Fruit fly (Drosophila melanogaster) whole organism, embryonic: ENCODE measurements around the gene BTBD9.

Experiments
- Atf3 ChIP-seq: fragments of 200-800 bp; sonication (Bioruptor generic); optimal IDR thresholded peaks from 3 replicates; lab custom pipeline; 2016; ENCODE audit warnings: missing biosample characterization, missing genetic modification characterization
- CG10209 ChIP-seq: fragments of 200-800 bp; sonication (Bioruptor generic); optimal IDR thresholded peaks from 3 replicates; lab custom pipeline; 2017; ENCODE audit warnings: missing biosample characterization, mild to moderate bottlenecking, missing genetic modification characterization, missing genetic modification reagents
- CG10543 ChIP-seq: fragments of 200-800 bp; sonication (Bioruptor generic); optimal IDR thresholded peaks from 3 replicates; lab custom pipeline; 2017; ENCODE audit warnings: missing biosample characterization, mild to moderate bottlenecking, missing genetic modification characterization, moderate library complexity
- CG10959 ChIP-seq: fragments of 200-800 bp; sonication (Bioruptor generic); IDR thresholded peaks from 2 replicates; pipeline ENCODE4 v1.3.6; 2022; ENCODE audit warnings: missing biosample characterization, missing genetic modification characterization
- CG11093 ChIP-seq: fragments of 200-800 bp; sonication (Bioruptor generic); IDR thresholded peaks from 3 replicates; pipeline ENCODE4 v1.3.6; 2022; ENCODE audit warnings: missing biosample characterization, missing genetic modification characterization
- CG13894 ChIP-seq: fragments of 200-800 bp; sonication (Bioruptor generic); optimal IDR thresholded peaks from 3 replicates; lab custom pipeline; 2018; ENCODE audit warnings: missing biosample characterization, mild to moderate bottlenecking, missing genetic modification characterization, moderate library complexity
- CG14965 ChIP-seq: fragments of 200-800 bp; sonication (Bioruptor generic); optimal IDR thresholded peaks from 2 replicates; lab custom pipeline; 2016; ENCODE audit warnings: missing biosample characterization, missing genetic modification characterization, borderline replicate concordance
- CG15514 ChIP-seq: fragments of 200-800 bp; sonication (Bioruptor generic); optimal IDR thresholded peaks from 3 replicates; lab custom pipeline; 2017; ENCODE audit warnings: missing biosample characterization, missing genetic modification characterization, mild to moderate bottlenecking, moderate library complexity, missing genetic modification reagents
- CG2712 ChIP-seq: fragments of 200-800 bp; optimal IDR thresholded peaks from 3 replicates; lab custom pipeline; 2019; ENCODE audit warnings: missing biosample characterization, mild to moderate bottlenecking, missing genetic modification characterization, moderate library complexity
- CG32767 ChIP-seq: fragments of 200-800 bp; sonication (Bioruptor generic); IDR thresholded peaks from 2 replicates; pipeline ENCODE4 v1.3.6; 2022; ENCODE audit warnings: missing biosample characterization, missing genetic modification characterization
- CG3838 ChIP-seq: fragments of 200-800 bp; sonication (Bioruptor generic); optimal IDR thresholded peaks from 3 replicates; lab custom pipeline; 2016; ENCODE audit warnings: missing biosample characterization, missing genetic modification characterization
- CG4328 ChIP-seq: fragments of 200-800 bp; sonication (Bioruptor generic); optimal IDR thresholded peaks from 3 replicates; lab custom pipeline; 2017; ENCODE audit warnings: missing biosample characterization, missing genetic modification reagents, missing genetic modification characterization
- CG43689 ChIP-seq: fragments of 200-800 bp; sonication (Bioruptor generic); IDR thresholded peaks from 2 replicates; pipeline ENCODE4 v1.3.6; 2022; ENCODE audit warnings: missing biosample characterization, missing genetic modification characterization
- CG4820 ChIP-seq: fragments of 200-800 bp; sonication (Bioruptor generic); optimal IDR thresholded peaks from 3 replicates; lab custom pipeline; 2016; ENCODE audit warnings: missing biosample characterization, missing genetic modification characterization
- CG6175 ChIP-seq: fragments of 200-800 bp; sonication (Bioruptor generic); IDR thresholded peaks from 3 replicates; pipeline ENCODE4 v1.3.6; 2022; ENCODE audit warnings: missing biosample characterization, missing genetic modification characterization
- CG6854 ChIP-seq: fragments of 200-800 bp; sonication (Bioruptor generic); optimal IDR thresholded peaks from 3 replicates; lab custom pipeline; 2017; ENCODE audit warnings: missing biosample characterization, mild to moderate bottlenecking, missing genetic modification characterization
- CG7928 ChIP-seq: fragments of 200-800 bp; sonication (Bioruptor generic); optimal IDR thresholded peaks from 2 replicates; lab custom pipeline; 2017; ENCODE audit warnings: missing biosample characterization, mild to moderate bottlenecking, missing genetic modification characterization
- CG8924 ChIP-seq: fragments of 200-800 bp; optimal IDR thresholded peaks from 3 replicates; lab custom pipeline; 2019; ENCODE audit warnings: missing biosample characterization, mild to moderate bottlenecking, missing genetic modification characterization, moderate library complexity
- CG8944 ChIP-seq: fragments of 200-800 bp; sonication (Bioruptor generic); optimal IDR thresholded peaks from 3 replicates; lab custom pipeline; 2016; ENCODE audit warnings: missing biosample characterization, missing genetic modification characterization
- CG9797 ChIP-seq: fragments of 200-800 bp; sonication (Bioruptor generic); optimal IDR thresholded peaks from 3 replicates; lab custom pipeline; 2018; ENCODE audit warnings: missing biosample characterization, mild to moderate bottlenecking, missing genetic modification characterization
- CrebB ChIP-seq: fragments of 200-800 bp; sonication (Bioruptor generic); optimal IDR thresholded peaks from 3 replicates; lab custom pipeline; 2018; ENCODE audit warnings: missing biosample characterization, mild to moderate bottlenecking, missing genetic modification characterization
- D ChIP-seq, 2 experiments: fragments of 200-800 bp in 1 of 2; fragments of >200 bp in 1 of 2; sonication (Bioruptor generic) in 1 of 2; optimal IDR thresholded peaks; 2 replicates in 1 of 2; 3 replicates in 1 of 2; lab custom pipeline; 2017; ENCODE audit warnings: mild to moderate bottlenecking in 1 of 2, missing biosample characterization in 1 of 2, missing genetic modification characterization in 1 of 2, missing genetic modification reagents in 1 of 2
- Dp ChIP-seq: fragments of 200-800 bp; sonication (Bioruptor generic); optimal IDR thresholded peaks from 2 replicates; lab custom pipeline; 2018; ENCODE audit warnings: missing biosample characterization, mild to moderate bottlenecking, missing genetic modification characterization, moderate library complexity
- Drgx ChIP-seq: fragments of 200-800 bp; sonication (Bioruptor generic); IDR thresholded peaks from 2 replicates; pipeline ENCODE4 v1.3.6; 2022; ENCODE audit warnings: missing biosample characterization, missing genetic modification characterization
- E2f2 ChIP-seq: fragments of 200-800 bp; sonication (Bioruptor generic); IDR thresholded peaks from 2 replicates; pipeline ENCODE4 v1.3.6; 2022; ENCODE audit warnings: missing biosample characterization, missing genetic modification characterization
- H15 ChIP-seq: fragments of 200-800 bp; sonication (Bioruptor generic); IDR thresholded peaks from 3 replicates; pipeline ENCODE4 v1.3.6; 2022; ENCODE audit warnings: missing biosample characterization, missing genetic modification characterization
- Max ChIP-seq: fragments of 200-800 bp; sonication (Bioruptor generic); optimal IDR thresholded peaks from 2 replicates; lab custom pipeline; 2016; ENCODE audit warnings: missing biosample characterization, mild to moderate bottlenecking, missing genetic modification characterization
- Med ChIP-seq: fragments of 200-800 bp; sonication (Bioruptor generic); peaks from one replicate; lab custom pipeline; 2016; ENCODE audit warnings: missing biosample characterization, missing genetic modification characterization, mild to moderate bottlenecking, inconsistent platforms, moderate library complexity
- Rfx ChIP-seq: fragments of 200-800 bp; sonication (Bioruptor generic); IDR thresholded peaks from 2 replicates; pipeline ENCODE4 v1.3.6; 2022; ENCODE audit warnings: missing biosample characterization, missing genetic modification characterization
- Vsx1 ChIP-seq: fragments of 200-800 bp; sonication (Bioruptor generic); optimal IDR thresholded peaks from 2 replicates; lab custom pipeline; 2017; ENCODE audit warnings: missing biosample characterization, mild to moderate bottlenecking, missing genetic modification characterization, missing genetic modification reagents
- ac ChIP-seq: fragments of 200-800 bp; sonication (Bioruptor generic); optimal IDR thresholded peaks from 3 replicates; lab custom pipeline; 2017; ENCODE audit warnings: missing biosample characterization, mild to moderate bottlenecking, missing genetic modification characterization
- amos ChIP-seq: fragments of 200-800 bp; sonication (Bioruptor generic); IDR thresholded peaks from 2 replicates; pipeline ENCODE4 v1.3.6; 2022; ENCODE audit warnings: missing biosample characterization, missing genetic modification characterization; ENCODE audit not compliant: partially characterized antibody
- ato ChIP-seq: fragments of 200-800 bp; sonication (Bioruptor generic); IDR thresholded peaks from 2 replicates; pipeline ENCODE4 v1.3.6; 2022; ENCODE audit warnings: missing biosample characterization, missing genetic modification characterization; ENCODE audit not compliant: partially characterized antibody
- cad ChIP-seq: fragments of >200 bp; optimal IDR thresholded peaks from 2 replicates; lab custom pipeline; 2017; ENCODE audit warnings: missing biosample characterization, missing genetic modification characterization
- kah ChIP-seq: fragments of 200-800 bp; sonication (Bioruptor generic); optimal IDR thresholded peaks from 2 replicates; lab custom pipeline; 2018; ENCODE audit warnings: missing biosample characterization, mild to moderate bottlenecking, missing genetic modification characterization
- lab ChIP-seq: fragments of 200-800 bp; sonication (Bioruptor generic); optimal IDR thresholded peaks from 3 replicates; lab custom pipeline; 2017; ENCODE audit warnings: missing biosample characterization, missing genetic modification characterization, mild to moderate bottlenecking, moderate library complexity, missing genetic modification reagents
- lmd ChIP-seq: fragments of 200-800 bp; sonication (Bioruptor generic); IDR thresholded peaks from 2 replicates; pipeline ENCODE4 v1.3.6; 2022; ENCODE audit warnings: missing biosample characterization, missing genetic modification characterization
- mam ChIP-seq: fragments of 200-800 bp; sonication (Bioruptor generic); optimal IDR thresholded peaks from 3 replicates; lab custom pipeline; 2016; ENCODE audit warnings: missing biosample characterization, missing genetic modification characterization
- mirr ChIP-seq: fragments of 200-800 bp; sonication (Bioruptor generic); optimal IDR thresholded peaks from 3 replicates; lab custom pipeline; 2018; ENCODE audit warnings: missing biosample characterization, mild to moderate bottlenecking, missing genetic modification characterization
- onecut ChIP-seq: fragments of 200-800 bp; sonication (Bioruptor generic); IDR thresholded peaks from 2 replicates; pipeline ENCODE4 v1.3.6; 2022; ENCODE audit warnings: missing biosample characterization, missing genetic modification characterization
- p53 ChIP-seq: fragments of 200-800 bp; sonication (Bioruptor generic); optimal IDR thresholded peaks from 2 replicates; lab custom pipeline; 2016; ENCODE audit warnings: missing biosample characterization, missing genetic modification characterization
- psq ChIP-seq: fragments of 200-800 bp; sonication (Bioruptor generic); optimal IDR thresholded peaks from 2 replicates; lab custom pipeline; 2017; ENCODE audit warnings: missing biosample characterization, missing genetic modification characterization
- slou ChIP-seq: fragments of 200-800 bp; sonication (Bioruptor generic); optimal IDR thresholded peaks from 3 replicates; lab custom pipeline; 2016; ENCODE audit warnings: missing biosample characterization, missing genetic modification characterization
- so ChIP-seq: fragments of 200-800 bp; sonication (Bioruptor generic); IDR thresholded peaks from 3 replicates; pipeline ENCODE4 v1.3.6; 2022; ENCODE audit warnings: missing biosample characterization, missing genetic modification characterization
- sob ChIP-seq: fragments of 200-800 bp; sonication (Bioruptor generic); IDR thresholded peaks from 2 replicates; pipeline ENCODE4 v1.3.6; 2022; ENCODE audit warnings: missing biosample characterization, missing genetic modification characterization
- sqz ChIP-seq: fragments of 200-800 bp; sonication (Bioruptor generic); optimal IDR thresholded peaks from 3 replicates; lab custom pipeline; 2018; ENCODE audit warnings: missing biosample characterization, mild to moderate bottlenecking, missing genetic modification characterization
- stwl ChIP-seq: fragments of 200-800 bp; sonication (Bioruptor generic); optimal IDR thresholded peaks from 3 replicates; lab custom pipeline; 2018; ENCODE audit warnings: missing biosample characterization, mild to moderate bottlenecking, missing genetic modification characterization, moderate library complexity
- tna ChIP-seq: fragments of 200-800 bp; sonication (Bioruptor generic); IDR thresholded peaks from 2 replicates; pipeline ENCODE4 v1.3.6; 2022; ENCODE audit warnings: missing biosample characterization, missing genetic modification characterization; ENCODE audit not compliant: partially characterized antibody
- unpg ChIP-seq: fragments of 200-800 bp; sonication (Bioruptor generic); optimal IDR thresholded peaks from 3 replicates; lab custom pipeline; 2018; ENCODE audit warnings: missing biosample characterization, mild to moderate bottlenecking, missing genetic modification characterization, moderate library complexity
- vvl ChIP-seq: fragments of 200-800 bp; sonication (Bioruptor generic); IDR thresholded peaks from 2 replicates; pipeline ENCODE4 v1.3.6; 2022; ENCODE audit warnings: missing biosample characterization, missing genetic modification characterization

Gene BTBD9

dm6 chrX:10738835-10739371, 29.4 kb upstream of the BTBD9 start (continued):
- TF ChIP-seq sqz (GFP tag; lab: Kevin White, UChicago) (peak; percentile 94), lab (GFP tag; lab: Kevin White, UChicago) (peak; percentile 49), Atf3 (GFP tag; lab: Kevin White, UChicago) (no peak), D (optimal IDR thresholded peaks at IDR 0.05; lab: Kevin White, UChicago) (no peak), D (GFP tag; optimal IDR thresholded peaks at IDR 0.05; lab: Kevin White, UChicago) (peak; percentile 50), amos (GFP tag; lab: Robert Waterston, UW) (no peak), mam (no peak), CG8944 (GFP tag; lab: Kevin White, UChicago) (no peak), ac (GFP tag; lab: Kevin White, UChicago) (no peak), CG6175 (GFP tag; lab: Robert Waterston, UW) (no peak), CG32767 (no peak), CG15514 (GFP tag; lab: Kevin White, UChicago) (peak; percentile 15), kah (GFP tag; lab: Kevin White, UChicago) (no peak), p53 (GFP tag; lab: Kevin White, UChicago) (no peak), CG10209 (peak; percentile 64), ato (GFP tag; lab: Robert Waterston, UW) (no peak), CG43689 (GFP tag; lab: Robert Waterston, UW) (no peak), H15 (GFP tag; lab: Robert Waterston, UW) (no peak), stwl (tag; lab: Kevin White, UChicago) (no peak), CG14965 (GFP tag; lab: Kevin White, UChicago) (no peak), CG10959 (GFP tag; lab: Robert Waterston, UW) (no peak), slou (no peak), mirr (peak; percentile 4), Vsx1 (peak; percentile 18), lmd (GFP tag; lab: Robert Waterston, UW) (no peak), vvl (GFP tag; lab: Robert Waterston, UW) (peak; percentile 58; the same call in 1 of the 2 replicates), CG10543 (peak; percentile 62), onecut (GFP tag; lab: Robert Waterston, UW) (peak; percentile 25; the same call in 1 of the 2 replicates), Med (peak; percentile 85), Drgx (GFP tag; lab: Robert Waterston, UW) (0 out of 2 replicates have a peak, but pooled peaks have one; percentile 33), CG7928 (no peak), sob (GFP tag; lab: Robert Waterston, UW) (no peak), CG11093 (no peak), CG8924 (peak; percentile 13), so (GFP tag; lab: Robert Waterston, UW) (peak; percentile 52; the same call in 2 of the 3 replicates), CG4820 (GFP tag; lab: Kevin White, UChicago) (no peak), CG2712 (tag; lab: Kevin White, UChicago) (peak; percentile 13), Rfx (GFP tag; lab: Robert Waterston, UW) (no peak; the same call in 1 of the 2 replicates), unpg (no peak), CG3838 (peak; percentile 73), CG9797 (GFP tag; lab: Kevin White, UChicago) (no peak), CG13894 (no peak), CG6854 (GFP tag; lab: Kevin White, UChicago) (peak; percentile 30), tna (GFP tag; lab: Robert Waterston, UW) (no peak), psq (peak; percentile 27), CG4328 (GFP tag; lab: Kevin White, UChicago) (no peak), cad (GFP tag; lab: Kevin White, UChicago) (no peak), Dp (GFP tag; lab: Kevin White, UChicago) (no peak), Max (no peak), E2f2 (GFP tag; lab: Robert Waterston, UW) (0 out of 2 replicates have a peak, but pooled peaks have one; percentile 10), CrebB (tag; lab: Kevin White, UChicago) (peak; percentile 19)
